Fruit fly (Drosophila melanogaster) whole organism, embryonic: Measurements from ENCODE around the gene RASSF8.

Experiments
- Bdp1 ChIP-seq: fragments of 200-800 bp; sonication (Bioruptor generic); optimal IDR thresholded peaks from 3 replicates; lab custom pipeline; 2016; ENCODE audit warnings: missing biosample characterization, missing genetic modification characterization
- C15 ChIP-seq: fragments of 200-800 bp; sonication (Bioruptor generic); IDR thresholded peaks from 3 replicates; pipeline ENCODE4 v1.3.6; 2022; ENCODE audit warnings: missing biosample characterization, missing genetic modification characterization
- CG10959 ChIP-seq: fragments of 200-800 bp; sonication (Bioruptor generic); IDR thresholded peaks from 2 replicates; pipeline ENCODE4 v1.3.6; 2022; ENCODE audit warnings: missing biosample characterization, missing genetic modification characterization
- CG12104 ChIP-seq: fragments of 200-800 bp; sonication (Bioruptor generic); optimal IDR thresholded peaks from 3 replicates; lab custom pipeline; 2016; ENCODE audit warnings: missing biosample characterization, missing genetic modification characterization
- CG12155 ChIP-seq: fragments of 200-800 bp; sonication (Bioruptor generic); optimal IDR thresholded peaks from 3 replicates; lab custom pipeline; 2016; ENCODE audit warnings: missing biosample characterization, missing genetic modification characterization
- CG12744 ChIP-seq: fragments of 200-800 bp; sonication (Bioruptor generic); optimal IDR thresholded peaks from 2 replicates; lab custom pipeline; 2016; ENCODE audit warnings: missing biosample characterization, missing genetic modification characterization
- CG13424 ChIP-seq: fragments of 200-800 bp; sonication (Bioruptor generic); optimal IDR thresholded peaks from 2 replicates; lab custom pipeline; 2019; ENCODE audit warnings: missing biosample characterization, mild to moderate bottlenecking, missing genetic modification characterization, moderate library complexity
- CG14710 ChIP-seq: fragments of 200-800 bp; sonication (Bioruptor generic); optimal IDR thresholded peaks from 3 replicates; lab custom pipeline; 2019; ENCODE audit warnings: missing biosample characterization, mild to moderate bottlenecking, missing genetic modification characterization, moderate library complexity
- CG16779 ChIP-seq: fragments of 200-800 bp; sonication (Bioruptor generic); IDR thresholded peaks from 2 replicates; pipeline ENCODE4 v1.3.6; 2022; ENCODE audit warnings: missing biosample characterization, missing genetic modification characterization
- CG18764 ChIP-seq: fragments of 200-800 bp; sonication (Bioruptor generic); optimal IDR thresholded peaks from 3 replicates; lab custom pipeline; 2016; ENCODE audit warnings: missing biosample characterization, missing genetic modification characterization
- CG3065 ChIP-seq: fragments of 200-800 bp; sonication (Bioruptor generic); optimal IDR thresholded peaks from 2 replicates; lab custom pipeline; 2016; ENCODE audit warnings: missing biosample characterization, missing genetic modification characterization
- CG9797 ChIP-seq: fragments of 200-800 bp; sonication (Bioruptor generic); optimal IDR thresholded peaks from 3 replicates; lab custom pipeline; 2018; ENCODE audit warnings: missing biosample characterization, mild to moderate bottlenecking, missing genetic modification characterization
- Camta ChIP-seq: fragments of 200-800 bp; sonication (Bioruptor generic); optimal IDR thresholded peaks from 2 replicates; lab custom pipeline; 2016; ENCODE audit warnings: missing biosample characterization, missing genetic modification characterization
- CoRest ChIP-seq: fragments of 200-800 bp; sonication (Bioruptor generic); optimal IDR thresholded peaks from 3 replicates; lab custom pipeline; 2018; ENCODE audit warnings: missing biosample characterization, mild to moderate bottlenecking, missing genetic modification characterization, moderate library complexity
- CrebB ChIP-seq: fragments of 200-800 bp; sonication (Bioruptor generic); optimal IDR thresholded peaks from 3 replicates; lab custom pipeline; 2018; ENCODE audit warnings: missing biosample characterization, mild to moderate bottlenecking, missing genetic modification characterization
- D19B ChIP-seq: fragments of 200-800 bp; sonication (Bioruptor generic); optimal IDR thresholded peaks from 2 replicates; lab custom pipeline; 2017; ENCODE audit warnings: missing biosample characterization, mild to moderate bottlenecking, missing genetic modification characterization
- Dip2 ChIP-seq: fragments of 200-800 bp; sonication (Bioruptor generic); IDR thresholded peaks from 2 replicates; pipeline ENCODE4 v1.3.6; 2022; ENCODE audit warnings: missing biosample characterization, missing genetic modification characterization
- E2f1 ChIP-seq: fragments of 200-800 bp; sonication (Bioruptor generic); IDR thresholded peaks from 2 replicates; pipeline ENCODE4 v1.3.6; 2022; ENCODE audit warnings: missing biosample characterization, missing genetic modification characterization
- E2f2 ChIP-seq: fragments of 200-800 bp; sonication (Bioruptor generic); IDR thresholded peaks from 2 replicates; pipeline ENCODE4 v1.3.6; 2022; ENCODE audit warnings: missing biosample characterization, missing genetic modification characterization
- H15 ChIP-seq: fragments of 200-800 bp; sonication (Bioruptor generic); IDR thresholded peaks from 3 replicates; pipeline ENCODE4 v1.3.6; 2022; ENCODE audit warnings: missing biosample characterization, missing genetic modification characterization
- HLH3B ChIP-seq: fragments of 200-800 bp; sonication (Bioruptor generic); IDR thresholded peaks from 2 replicates; pipeline ENCODE4 v1.3.6; 2022; ENCODE audit warnings: missing biosample characterization, missing genetic modification characterization
- MESR4 ChIP-seq: fragments of 200-800 bp; sonication (Bioruptor generic); optimal IDR thresholded peaks from 2 replicates; lab custom pipeline; 2018; ENCODE audit warnings: missing biosample characterization, mild to moderate bottlenecking, missing genetic modification characterization, moderate library complexity
- MTF-1 ChIP-seq: fragments of 200-800 bp; sonication (Bioruptor generic); optimal IDR thresholded peaks from 2 replicates; lab custom pipeline; 2018; ENCODE audit warnings: missing biosample characterization, mild to moderate bottlenecking, missing genetic modification characterization, borderline replicate concordance
- Max ChIP-seq: fragments of 200-800 bp; sonication (Bioruptor generic); optimal IDR thresholded peaks from 2 replicates; lab custom pipeline; 2016; ENCODE audit warnings: missing biosample characterization, mild to moderate bottlenecking, missing genetic modification characterization
- Med ChIP-seq: fragments of 200-800 bp; sonication (Bioruptor generic); peaks from one replicate; lab custom pipeline; 2016; ENCODE audit warnings: missing biosample characterization, missing genetic modification characterization, mild to moderate bottlenecking, inconsistent platforms, moderate library complexity
- Pdp1 ChIP-seq, 2 experiments: fragments of 200-800 bp; sonication (Bioruptor generic); optimal IDR thresholded peaks; 3 replicates each; lab custom pipeline; 2016; ENCODE audit warnings: missing biosample characterization in 2 of 2, missing genetic modification characterization in 2 of 2, mild to moderate bottlenecking in 1 of 2, moderate library complexity in 1 of 2
- Ptx1 ChIP-seq: fragments of 200-800 bp; sonication (Bioruptor generic); IDR thresholded peaks from 2 replicates; pipeline ENCODE4 v1.3.6; 2022; ENCODE audit warnings: missing biosample characterization, missing genetic modification characterization
- Ravus ChIP-seq: fragments of 200-800 bp; sonication (Bioruptor generic); IDR thresholded peaks from 2 replicates; pipeline ENCODE4 v1.3.6; 2022; ENCODE audit warnings: missing biosample characterization, missing genetic modification characterization
- Rfx ChIP-seq: fragments of 200-800 bp; sonication (Bioruptor generic); IDR thresholded peaks from 2 replicates; pipeline ENCODE4 v1.3.6; 2022; ENCODE audit warnings: missing biosample characterization, missing genetic modification characterization
- Side ChIP-seq: fragments of 200-800 bp; sonication (Bioruptor generic); optimal IDR thresholded peaks from 2 replicates; lab custom pipeline; 2016; ENCODE audit warnings: missing biosample characterization, missing genetic modification characterization
- TFAM ChIP-seq: fragments of 200-800 bp; sonication (Bioruptor generic); optimal IDR thresholded peaks from 2 replicates; lab custom pipeline; 2017; ENCODE audit warnings: missing biosample characterization, missing genetic modification characterization, inconsistent platforms
- ase ChIP-seq: fragments of 200-800 bp; sonication (Bioruptor generic); IDR thresholded peaks from 3 replicates; pipeline ENCODE4 v1.3.6; 2022; ENCODE audit warnings: missing biosample characterization, missing genetic modification characterization
- bcd ChIP-seq: fragments of 200-800 bp; sonication (Bioruptor generic); optimal IDR thresholded peaks from 2 replicates; lab custom pipeline; 2017; ENCODE audit warnings: missing biosample characterization, mild to moderate bottlenecking, missing genetic modification characterization
- bsh ChIP-seq, 2 experiments: fragments of 200-800 bp; sonication (Bioruptor generic); optimal IDR thresholded peaks; 2 replicates each; lab custom pipeline; 2017 to 2018; ENCODE audit warnings: mild to moderate bottlenecking in 2 of 2, missing biosample characterization in 2 of 2, missing genetic modification characterization in 2 of 2, moderate library complexity in 1 of 2
- cato ChIP-seq: fragments of 200-800 bp; sonication (Bioruptor generic); optimal IDR thresholded peaks from 2 replicates; lab custom pipeline; 2016; ENCODE audit warnings: missing biosample characterization, missing genetic modification characterization, borderline replicate concordance
- dm ChIP-seq: fragments of 200-800 bp; sonication (Bioruptor generic); optimal IDR thresholded peaks from 3 replicates; lab custom pipeline; 2016; ENCODE audit warnings: missing biosample characterization, missing genetic modification characterization
- dmrt11E ChIP-seq: fragments of 200-800 bp; sonication (Bioruptor generic); optimal IDR thresholded peaks from 3 replicates; lab custom pipeline; 2018; ENCODE audit warnings: missing biosample characterization, mild to moderate bottlenecking, missing genetic modification characterization, moderate library complexity
- ewg ChIP-seq: fragments of 200-800 bp; sonication (Bioruptor generic); optimal IDR thresholded peaks from 3 replicates; lab custom pipeline; 2017; ENCODE audit warnings: mild to moderate bottlenecking, missing biosample characterization, missing genetic modification reagents, missing genetic modification characterization
- eyg ChIP-seq: fragments of 200-800 bp; sonication (Bioruptor generic); optimal IDR thresholded peaks from 3 replicates; lab custom pipeline; 2016; ENCODE audit warnings: missing biosample characterization, missing genetic modification characterization
- fd64A ChIP-seq: fragments of 200-800 bp; sonication (Bioruptor generic); optimal IDR thresholded peaks from 3 replicates; lab custom pipeline; 2018; ENCODE audit warnings: missing biosample characterization, mild to moderate bottlenecking, missing genetic modification characterization
- jing ChIP-seq: fragments of 200-800 bp; sonication (Bioruptor generic); optimal IDR thresholded peaks from 2 replicates; lab custom pipeline; 2018; ENCODE audit warnings: missing biosample characterization, mild to moderate bottlenecking, missing genetic modification characterization
- lbe ChIP-seq: fragments of 200-800 bp; sonication (Bioruptor generic); optimal IDR thresholded peaks from 2 replicates; lab custom pipeline; 2016; ENCODE audit warnings: missing biosample characterization, mild to moderate bottlenecking, missing genetic modification characterization
- luna ChIP-seq: fragments of 200-800 bp; sonication (Bioruptor generic); optimal IDR thresholded peaks from 2 replicates; lab custom pipeline; 2016; ENCODE audit warnings: missing biosample characterization, missing genetic modification characterization
- mirr ChIP-seq: fragments of 200-800 bp; sonication (Bioruptor generic); optimal IDR thresholded peaks from 3 replicates; lab custom pipeline; 2018; ENCODE audit warnings: missing biosample characterization, mild to moderate bottlenecking, missing genetic modification characterization
- nmo ChIP-seq: fragments of 200-800 bp; sonication (Bioruptor generic); optimal IDR thresholded peaks from 2 replicates; lab custom pipeline; 2018; ENCODE audit warnings: missing biosample characterization, mild to moderate bottlenecking, missing genetic modification characterization, moderate library complexity
- salm ChIP-seq: fragments of 200-800 bp; sonication (Bioruptor generic); optimal IDR thresholded peaks from 2 replicates; lab custom pipeline; 2018; ENCODE audit warnings: missing biosample characterization, mild to moderate bottlenecking, missing genetic modification characterization
- sd ChIP-seq: fragments of 200-800 bp; sonication (Bioruptor generic); optimal IDR thresholded peaks from 3 replicates; lab custom pipeline; 2018; ENCODE audit warnings: missing biosample characterization, mild to moderate bottlenecking, missing genetic modification characterization, moderate library complexity
- shn ChIP-seq: fragments of 200-800 bp; sonication (Bioruptor generic); optimal IDR thresholded peaks from 3 replicates; lab custom pipeline; 2016; ENCODE audit warnings: missing biosample characterization, missing genetic modification characterization
- sisA ChIP-seq: fragments of 200-800 bp; sonication (Bioruptor generic); IDR thresholded peaks from 2 replicates; pipeline ENCODE4 v1.3.6; 2022; ENCODE audit warnings: missing biosample characterization, missing genetic modification characterization
- tup ChIP-seq: fragments of 200-800 bp; sonication (Bioruptor generic); optimal IDR thresholded peaks from 2 replicates; lab custom pipeline; 2016; ENCODE audit warnings: missing biosample characterization, mild to moderate bottlenecking, missing genetic modification characterization, moderate library complexity
- zen ChIP-seq: fragments of 200-800 bp; sonication (Bioruptor generic); optimal IDR thresholded peaks from 3 replicates; lab custom pipeline; 2018; ENCODE audit warnings: missing biosample characterization, mild to moderate bottlenecking, missing genetic modification characterization, moderate library complexity

Gene RASSF8

dm6 chr3R:25684859-25685258, 23.3 kb downstream of the RASSF8 start, which contains the start of gene RpL27 (continued):
- peak; percentile 56; the same call in 1 of the 2 replicates for TF ChIP-seq HLH3B
- peak; percentile 65 to 84 for TF ChIP-seq Pdp1 (GFP tag; optimal IDR thresholded peaks at IDR 0.05; lab: Kevin White, UChicago)
- TF ChIP-seq E2f2 (GFP tag; lab: Robert Waterston, UW): peak; percentile 87
- peak; percentile 69 for TF ChIP-seq salm (tag; lab: Kevin White, UChicago)
- TF ChIP-seq eyg (GFP tag; lab: Kevin White, UChicago): peak; percentile 71
- TF ChIP-seq Dip2 (GFP tag; lab: Robert Waterston, UW): no peak
- no peak for TF ChIP-seq CG10959 (GFP tag; lab: Robert Waterston, UW)
- peak; percentile 91 for TF ChIP-seq Rfx
- peak; percentile 85 for TF ChIP-seq CG14710 (tag; lab: Kevin White, UChicago)
- peak; percentile 98 for TF ChIP-seq Med (GFP tag; lab: Kevin White, UChicago)
- TF ChIP-seq mirr: peak; percentile 86
- peak; percentile 68 for TF ChIP-seq E2f1 (GFP tag; lab: Robert Waterston, UW)
- TF ChIP-seq jing: no peak
- no peak for TF ChIP-seq luna (GFP tag; lab: Kevin White, UChicago)
- peak; percentile 72 for TF ChIP-seq zen
- peak; percentile 97 for TF ChIP-seq MESR4 (GFP tag; lab: Kevin White, UChicago)
- peak; percentile 92 for TF ChIP-seq MTF-1 (GFP tag; lab: Kevin White, UChicago)
- TF ChIP-seq shn (GFP tag; lab: Kevin White, UChicago): peak; percentile 65
- peak; percentile 49 for TF ChIP-seq TFAM (GFP tag; lab: Kevin White, UChicago)
- peak; percentile 67 for TF ChIP-seq Ptx1 (GFP tag; lab: Robert Waterston, UW)
- TF ChIP-seq ewg (GFP tag; lab: Kevin White, UChicago): peak; percentile 49
- TF ChIP-seq Max (GFP tag; lab: Kevin White, UChicago): peak; percentile 87
- TF ChIP-seq CG12744 (GFP tag; lab: Kevin White, UChicago): peak; percentile 44
- TF ChIP-seq CG18764 (GFP tag; lab: Kevin White, UChicago): peak; percentile 73
- peak; percentile 41 for TF ChIP-seq CG12155 (GFP tag; lab: Kevin White, UChicago)
- peak; percentile 75 for TF ChIP-seq CrebB (tag; lab: Kevin White, UChicago)
- peak; percentile 36; the same call in 1 of the 2 replicates for TF ChIP-seq sisA (GFP tag; lab: Robert Waterston, UW)
- peak; percentile 53 for TF ChIP-seq CG13424 (tag; lab: Kevin White, UChicago)
- peak; percentile 63 for TF ChIP-seq D19B (GFP tag; lab: Kevin White, UChicago)
- TF ChIP-seq Camta: peak; percentile 81
- TF ChIP-seq bsh (GFP tag; optimal IDR thresholded peaks at IDR 0.05; lab: Kevin White, UChicago): peak; percentile 37 to 67
- peak; percentile 81 for TF ChIP-seq nmo (GFP tag; lab: Kevin White, UChicago)
- peak; percentile 81 for TF ChIP-seq CG12104 (GFP tag; lab: Kevin White, UChicago)
- TF ChIP-seq CoRest: peak; percentile 68
- TF ChIP-seq CG3065 (GFP tag; lab: Kevin White, UChicago): peak; percentile 40
- TF ChIP-seq tup (GFP tag; lab: Kevin White, UChicago): no peak
- peak; percentile 93 for TF ChIP-seq dm
- TF ChIP-seq C15 (GFP tag; lab: Robert Waterston, UW): peak; percentile 67; the same call in 2 of the 3 replicates
- peak; percentile 42; the same call in 2 of the 3 replicates for TF ChIP-seq ase (GFP tag; lab: Robert Waterston, UW)
- TF ChIP-seq Ravus: no peak; the same call in 1 of the 2 replicates
- peak; percentile 74 for TF ChIP-seq fd64A
- peak; percentile 90 for TF ChIP-seq CG9797 (GFP tag; lab: Kevin White, UChicago)
- 0 out of 2 replicates have a peak, but pooled peaks have one; percentile 60 for TF ChIP-seq CG16779
- TF ChIP-seq sd (tag; lab: Kevin White, UChicago): no peak
- TF ChIP-seq lbe (GFP tag; lab: Kevin White, UChicago): peak; percentile 71
- TF ChIP-seq H15 (GFP tag; lab: Robert Waterston, UW): peak; percentile 85
- peak; percentile 91 for TF ChIP-seq bcd
- peak; percentile 59 for TF ChIP-seq Bdp1 (GFP tag; lab: Kevin White, UChicago)
- peak; percentile 64 for TF ChIP-seq dmrt11E (tag; lab: Kevin White, UChicago)
- TF ChIP-seq cato (GFP tag; lab: Kevin White, UChicago): peak; percentile 10
- TF ChIP-seq Side (GFP tag; lab: Kevin White, UChicago): peak; percentile 84
